Worm (Caenorhabditis elegans): ENCODE results near the gene cbp-2.

The cbp-2 gene

DNA sequence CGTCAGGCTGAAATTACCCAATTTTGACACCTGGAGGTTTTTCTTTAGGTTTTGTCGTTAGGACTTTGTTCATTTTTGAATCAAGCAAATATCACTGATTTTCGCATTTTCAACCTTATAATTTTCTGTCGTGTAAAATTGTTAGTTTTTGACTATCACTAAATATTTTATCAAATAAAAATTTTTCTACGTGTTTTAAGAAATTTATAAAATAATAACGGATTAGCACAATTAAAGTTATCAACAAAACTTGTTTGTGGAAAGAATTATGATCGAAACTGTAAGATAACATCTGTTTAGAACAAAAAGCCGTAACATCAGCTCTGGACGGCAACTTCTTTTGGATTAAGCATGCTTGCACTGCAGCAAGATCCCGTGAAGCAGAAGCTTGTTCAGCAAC lies at the start of gene cbp-2:
cbp-2 (plus strand) TSS at position 301 of the 400 bp plus-strand sequence.
- TF ChIP-seq unc-62 (GFP tag; optimal IDR thresholded peaks at IDR 0.05) = no peak
- no peak for TF ChIP-seq ceh-16 (tag; optimal IDR thresholded peaks at IDR 0.05)
- TF ChIP-seq daf-12 (tag; optimal IDR thresholded peaks at IDR 0.05) = no peak
- no peak for TF ChIP-seq R02D3.7 (tag; optimal IDR thresholded peaks at IDR 0.05)
- TF ChIP-seq nhr-237 (tag; optimal IDR thresholded peaks at IDR 0.05) = no peak
- no peak for TF ChIP-seq lin-15B (tag; optimal IDR thresholded peaks at IDR 0.05)
- TF ChIP-seq nhr-28 (tag; optimal IDR thresholded peaks at IDR 0.05) = no peak
- TF ChIP-seq skn-1 (tag; optimal IDR thresholded peaks at IDR 0.05) = no peak
- no peak for TF ChIP-seq ceh-82 (tag; optimal IDR thresholded peaks at IDR 0.05)
- no peak for TF ChIP-seq ztf-4 (tag; optimal IDR thresholded peaks at IDR 0.05)
- TF ChIP-seq elt-3 (tag; optimal IDR thresholded peaks at IDR 0.05) = no peak
- TF ChIP-seq lin-39 (tag; optimal IDR thresholded peaks at IDR 0.05) = no peak
- TF ChIP-seq tbx-2 (tag; optimal IDR thresholded peaks at IDR 0.05) = no peak
- no peak for TF ChIP-seq nhr-12 (tag; optimal IDR thresholded peaks at IDR 0.05)
- TF ChIP-seq ZK546.5 (tag; optimal IDR thresholded peaks at IDR 0.05) = no peak
- TF ChIP-seq ceh-9 (tag; optimal IDR thresholded peaks at IDR 0.05) = no peak
- no peak for TF ChIP-seq jun-1 (tag; optimal IDR thresholded peaks at IDR 0.05)
- no peak for TF ChIP-seq nhr-43 (tag; optimal IDR thresholded peaks at IDR 0.05; ENCODE audit: poor library complexity, severe bottlenecking)
- no peak for TF ChIP-seq nhr-23 (tag; optimal IDR thresholded peaks at IDR 0.05)
- TF ChIP-seq elt-2 (tag; optimal IDR thresholded peaks at IDR 0.05) = no peak

DNA sequence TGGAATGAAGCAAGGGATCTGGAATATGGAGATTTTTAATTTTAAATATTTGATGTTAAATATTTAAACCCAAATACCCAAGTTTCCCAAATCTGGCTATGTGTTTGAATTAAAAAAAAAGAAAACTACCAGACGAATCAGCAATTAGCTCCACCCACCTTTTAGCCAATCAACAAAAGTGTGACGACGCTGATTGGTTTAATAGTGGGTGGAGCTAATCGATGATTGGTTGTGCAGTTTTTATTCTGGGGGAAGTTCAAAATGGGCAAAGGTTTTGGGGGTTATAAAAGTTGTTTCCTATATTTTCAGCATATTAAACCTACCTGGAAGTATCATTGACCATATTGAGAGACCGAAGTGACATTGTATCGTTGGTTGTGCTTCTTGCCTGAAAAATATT lies 48.5 kb upstream of the cbp-2 start:
- TF ChIP-seq nfya-1 (tag; optimal IDR thresholded peaks at IDR 0.05; ENCODE audit: insufficient read depth) (peak; percentile 85), ztf-11 (tag; optimal IDR thresholded peaks at IDR 0.05) (no peak)

DNA sequence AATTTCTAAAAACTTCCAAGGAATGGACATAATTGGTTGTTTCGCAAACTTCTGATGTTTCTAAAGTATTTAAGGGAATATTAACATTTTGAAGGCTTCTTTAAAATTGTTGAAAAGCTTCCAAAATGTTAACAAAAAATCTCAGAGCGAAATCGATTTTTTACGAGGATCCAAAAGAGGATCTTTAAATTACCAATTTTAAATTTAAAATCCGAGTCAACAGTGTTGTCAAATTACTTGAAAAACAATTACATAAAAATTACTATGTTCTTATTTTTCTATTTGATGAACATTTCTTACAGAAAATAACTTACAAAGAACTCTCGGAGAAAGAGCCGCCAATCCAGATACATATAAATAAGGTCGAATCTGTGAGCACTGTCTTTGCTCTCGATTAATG lies 46.0 kb upstream of the cbp-2 start, which contains the start of gene ZK757.10:
ZK757.10 (plus strand) TSS at position 301 of the 400 bp plus-strand sequence.
- TF ChIP-seq pha-4 (tag; optimal IDR thresholded peaks at IDR 0.05) (no peak), zag-1 (tag; optimal IDR thresholded peaks at IDR 0.05) (no peak), nhr-237 (tag; optimal IDR thresholded peaks at IDR 0.05) (no peak), pqm-1 (tag; optimal IDR thresholded peaks at IDR 0.05) (no peak), unc-39 (tag; optimal IDR thresholded peaks at IDR 0.05) (no peak)

- TF ChIP-seq nhr-11 (tag; optimal IDR thresholded peaks at IDR 0.05) (no peak), ztf-4 (tag; optimal IDR thresholded peaks at IDR 0.05) (no peak), nhr-25 (tag; optimal IDR thresholded peaks at IDR 0.05) (no peak), skn-1 (tag; optimal IDR thresholded peaks at IDR 0.05) (no peak), ZK546.5 (tag; optimal IDR thresholded peaks at IDR 0.05) (no peak), ceh-82 (tag; optimal IDR thresholded peaks at IDR 0.05) (no peak), nhr-43 (tag; optimal IDR thresholded peaks at IDR 0.05; ENCODE audit: poor library complexity, severe bottlenecking) (no peak), elt-3 (tag; optimal IDR thresholded peaks at IDR 0.05) (no peak), nhr-77 (tag; optimal IDR thresholded peaks at IDR 0.05) (no peak), ceh-16 (tag; optimal IDR thresholded peaks at IDR 0.05) (no peak), egl-5 (tag; optimal IDR thresholded peaks at IDR 0.05) (no peak)
These were observed 44.1 kb upstream of the cbp-2 start, which contains the start of gene ZK757.2 for ce11 chrIII:9878828-9879227. TSS of gene ZK757.2 (minus strand) at chrIII:9878928.

ce11 chrIII:9885609-9886008 lies 37.4 kb upstream of the cbp-2 start:
- TF ChIP-seq egl-5 (tag; optimal IDR thresholded peaks at IDR 0.05) = peak; percentile 32
- TF ChIP-seq nhr-237 (tag; optimal IDR thresholded peaks at IDR 0.05) = no peak

ce11 chrIII:9886323-9886722 lies 36.7 kb upstream of the cbp-2 start:
- peak; percentile 36 for TF ChIP-seq fkh-10 (GFP tag; optimal IDR thresholded peaks at IDR 0.05)
- TF ChIP-seq nhr-23 (tag; optimal IDR thresholded peaks at IDR 0.05) = no peak

DNA sequence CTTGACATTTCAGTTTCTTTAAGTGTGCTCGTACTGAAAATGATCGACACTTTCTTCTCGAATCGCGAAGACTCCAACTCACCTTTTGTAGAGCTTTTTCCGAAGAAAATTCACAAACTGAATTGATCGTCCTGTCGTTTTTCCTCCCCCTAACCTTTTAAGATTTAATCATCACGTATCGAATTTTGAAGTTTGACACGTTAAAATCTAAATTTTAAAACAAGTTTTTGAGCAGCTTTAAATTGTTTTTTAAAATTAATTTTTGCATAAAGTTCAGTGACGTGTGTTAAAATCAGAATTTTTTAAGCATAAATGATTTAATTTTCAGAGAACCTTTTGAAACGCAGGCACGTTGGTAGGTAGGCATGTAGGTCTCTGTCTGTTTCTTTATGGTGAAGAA lies 31.6 kb upstream of the cbp-2 start, which contains the start of gene alg-4:
alg-4 (minus strand) TSS at position 101 of the 400 bp plus-strand sequence.
- no peak for TF ChIP-seq nhr-23 (tag; optimal IDR thresholded peaks at IDR 0.05)
- no peak for TF ChIP-seq jun-1 (tag; optimal IDR thresholded peaks at IDR 0.05)
- TF ChIP-seq fkh-2 (tag; optimal IDR thresholded peaks at IDR 0.05) = no peak
- TF ChIP-seq mml-1 (tag; optimal IDR thresholded peaks at IDR 0.05) = no peak
- TF ChIP-seq elt-2 (tag; optimal IDR thresholded peaks at IDR 0.05) = no peak
- TF ChIP-seq ceh-82 (tag; optimal IDR thresholded peaks at IDR 0.05) = no peak
- TF ChIP-seq nhr-25 (tag; optimal IDR thresholded peaks at IDR 0.05) = no peak
- TF ChIP-seq lsy-12 (tag; optimal IDR thresholded peaks at IDR 0.05) = no peak
- TF ChIP-seq snpc-4 (tag; optimal IDR thresholded peaks at IDR 0.05) = no peak
- TF ChIP-seq mdl-1 (tag; optimal IDR thresholded peaks at IDR 0.05) = no peak
- no peak for TF ChIP-seq aly-2 (tag; optimal IDR thresholded peaks at IDR 0.05)
- no peak for TF ChIP-seq ZK546.5 (tag; optimal IDR thresholded peaks at IDR 0.05)
- TF ChIP-seq fos-1 (tag; optimal IDR thresholded peaks at IDR 0.05) = no peak
- TF ChIP-seq daf-12 (tag; optimal IDR thresholded peaks at IDR 0.05) = no peak
- no peak for TF ChIP-seq egl-27 (tag; optimal IDR thresholded peaks at IDR 0.05)
- TF ChIP-seq nhr-28 (tag; optimal IDR thresholded peaks at IDR 0.05) = no peak
- no peak for TF ChIP-seq ceh-16 (tag; optimal IDR thresholded peaks at IDR 0.05)
- no peak for TF ChIP-seq tbx-2 (tag; optimal IDR thresholded peaks at IDR 0.05)
- TF ChIP-seq fkh-10 (GFP tag; optimal IDR thresholded peaks at IDR 0.05) = no peak

Data from whole organism, L3 larva.